Fruit fly (Drosophila melanogaster) whole organism, embryonic: Measurements from ENCODE around the gene CG14971.

Source experiments
- B-H2 ChIP-seq: fragments of 200-800 bp; sonication (Bioruptor generic); optimal IDR thresholded peaks from 2 replicates; lab custom pipeline; 2018; ENCODE audit warnings: missing biosample characterization, mild to moderate bottlenecking, missing genetic modification characterization
- Bgb ChIP-seq: fragments of 200-800 bp; sonication (Bioruptor generic); IDR thresholded peaks from 2 replicates; pipeline ENCODE4 v1.3.6; 2022; ENCODE audit warnings: missing biosample characterization, missing genetic modification characterization; ENCODE audit not compliant: partially characterized antibody
- CG10431 ChIP-seq: fragments of 200-800 bp; sonication (Bioruptor generic); optimal IDR thresholded peaks from 3 replicates; lab custom pipeline; 2018; ENCODE audit warnings: missing biosample characterization, mild to moderate bottlenecking, missing genetic modification characterization
- CG10565 ChIP-seq: fragments of 200-800 bp; sonication (Bioruptor generic); optimal IDR thresholded peaks from 3 replicates; lab custom pipeline; 2016; ENCODE audit warnings: missing biosample characterization, mild to moderate bottlenecking, missing genetic modification characterization
- CG13296 ChIP-seq: fragments of 200-800 bp; sonication (Bioruptor generic); optimal IDR thresholded peaks from 3 replicates; lab custom pipeline; 2018; ENCODE audit warnings: missing biosample characterization, mild to moderate bottlenecking, missing genetic modification characterization
- CG1647 ChIP-seq: fragments of 200-800 bp; sonication (Bioruptor generic); optimal IDR thresholded peaks from 3 replicates; lab custom pipeline; 2016; ENCODE audit warnings: missing biosample characterization, missing genetic modification characterization
- CG17385 ChIP-seq: fragments of 200-800 bp; sonication (Bioruptor generic); optimal IDR thresholded peaks from 3 replicates; lab custom pipeline; 2018; ENCODE audit warnings: missing biosample characterization, mild to moderate bottlenecking, missing genetic modification characterization
- CG4730 ChIP-seq: fragments of 200-800 bp; sonication (Bioruptor generic); IDR thresholded peaks from 2 replicates; pipeline ENCODE4 v1.3.6; 2022; ENCODE audit warnings: missing biosample characterization, missing genetic modification characterization
- CG6654 ChIP-seq: fragments of 200-800 bp; sonication (Bioruptor generic); optimal IDR thresholded peaks from 2 replicates; lab custom pipeline; 2017; ENCODE audit warnings: missing biosample characterization, mild to moderate bottlenecking, missing genetic modification characterization
- CG7745 ChIP-seq: fragments of 200-800 bp; sonication (Bioruptor generic); optimal IDR thresholded peaks from 2 replicates; lab custom pipeline; 2018; ENCODE audit warnings: missing biosample characterization, mild to moderate bottlenecking, missing genetic modification characterization, moderate library complexity
- CG8765 ChIP-seq: fragments of 200-800 bp; sonication (Bioruptor generic); IDR thresholded peaks from 2 replicates; pipeline ENCODE4 v1.3.6; 2022; ENCODE audit warnings: missing biosample characterization, missing genetic modification characterization
- CG9215 ChIP-seq: fragments of 200-800 bp; sonication (Bioruptor generic); IDR thresholded peaks from 2 replicates; pipeline ENCODE4 v1.3.6; 2022; ENCODE audit warnings: missing biosample characterization, missing genetic modification characterization
- CG9876 ChIP-seq: fragments of 200-800 bp; sonication (Bioruptor generic); optimal IDR thresholded peaks from 2 replicates; lab custom pipeline; 2016; ENCODE audit warnings: missing biosample characterization, missing genetic modification characterization
- Deaf1 ChIP-seq: fragments of 200-800 bp; optimal IDR thresholded peaks from 3 replicates; lab custom pipeline; 2019; ENCODE audit warnings: missing biosample characterization, mild to moderate bottlenecking, missing genetic modification characterization, moderate library complexity
- Doc2 ChIP-seq: fragments of 200-800 bp; sonication (Bioruptor generic); IDR thresholded peaks from 2 replicates; pipeline ENCODE4 v1.3.6; 2022; ENCODE audit warnings: missing biosample characterization, missing genetic modification characterization
- Ets65A ChIP-seq: fragments of 200-800 bp; sonication (Bioruptor generic); peaks from one replicate; lab custom pipeline; 2016; ENCODE audit warnings: missing biosample characterization, missing genetic modification characterization
- Fer3 ChIP-seq: fragments of 200-800 bp; sonication (Bioruptor generic); optimal IDR thresholded peaks from 2 replicates; lab custom pipeline; 2018; ENCODE audit warnings: missing biosample characterization, mild to moderate bottlenecking, missing genetic modification characterization, moderate library complexity
- Gsc ChIP-seq: fragments of 200-800 bp; sonication (Bioruptor generic); IDR thresholded peaks from 2 replicates; pipeline ENCODE4 v1.3.6; 2022; ENCODE audit warnings: missing biosample characterization, missing genetic modification characterization
- Hr51 ChIP-seq, 2 experiments: fragments of 200-800 bp; sonication (Bioruptor generic); optimal IDR thresholded peaks; 2 replicates in 1 of 2; 3 replicates in 1 of 2; lab custom pipeline; 2016 to 2018; ENCODE audit warnings: missing biosample characterization in 2 of 2, missing genetic modification characterization in 2 of 2, mild to moderate bottlenecking in 1 of 2, moderate library complexity in 1 of 2
- Jarid2 ChIP-seq: fragments of 200-800 bp; sonication (Bioruptor generic); optimal IDR thresholded peaks from 3 replicates; lab custom pipeline; 2017; ENCODE audit warnings: mild to moderate bottlenecking, missing biosample characterization, missing genetic modification reagents, missing genetic modification characterization
- Meics ChIP-seq: fragments of 200-800 bp; sonication (Bioruptor generic); optimal IDR thresholded peaks from 2 replicates; lab custom pipeline; 2017; ENCODE audit warnings: missing biosample characterization, mild to moderate bottlenecking, missing genetic modification characterization
- Mrtf ChIP-seq: fragments of 200-800 bp; sonication (Bioruptor generic); IDR thresholded peaks from 3 replicates; pipeline ENCODE4 v1.3.6; 2022; ENCODE audit warnings: missing biosample characterization, missing genetic modification characterization
- Myb ChIP-seq: fragments of 200-800 bp; sonication (Bioruptor generic); optimal IDR thresholded peaks from 2 replicates; lab custom pipeline; 2016; ENCODE audit warnings: missing biosample characterization, missing genetic modification characterization
- Rfx ChIP-seq: fragments of 200-800 bp; sonication (Bioruptor generic); IDR thresholded peaks from 2 replicates; pipeline ENCODE4 v1.3.6; 2022; ENCODE audit warnings: missing biosample characterization, missing genetic modification characterization
- Sox102F ChIP-seq: fragments of 200-800 bp; sonication (Bioruptor generic); optimal IDR thresholded peaks from 2 replicates; lab custom pipeline; 2018; ENCODE audit warnings: missing biosample characterization, mild to moderate bottlenecking, missing genetic modification characterization, moderate library complexity
- Taf1 ChIP-seq: fragments of 200-800 bp; sonication (Bioruptor generic); IDR thresholded peaks from 2 replicates; pipeline ENCODE4 v1.3.6; 2022; ENCODE audit warnings: missing biosample characterization, missing genetic modification characterization
- Trl ChIP-seq, 3 experiments: fragments of >200 bp in 2 of 3; fragments of 200-800 bp in 1 of 3; sonication (Bioruptor generic) in 1 of 3; optimal IDR thresholded peaks; 2 replicates in 1 of 3; 3 replicates in 2 of 3; lab custom pipeline; 2016 to 2017; ENCODE audit warnings: missing biosample characterization in 1 of 3, missing genetic modification characterization in 1 of 3
- Xrp1 ChIP-seq: fragments of 200-800 bp; sonication (Bioruptor generic); IDR thresholded peaks from 2 replicates; pipeline ENCODE4 v1.3.6; 2022; ENCODE audit warnings: missing biosample characterization, missing genetic modification characterization
- aop ChIP-seq: fragments of 200-800 bp; sonication (Bioruptor generic); IDR thresholded peaks from 2 replicates; pipeline ENCODE4 v1.3.6; 2022; ENCODE audit warnings: missing biosample characterization, missing genetic modification characterization
- bab2 ChIP-seq: fragments of 200-800 bp; sonication (Bioruptor generic); optimal IDR thresholded peaks from 2 replicates; lab custom pipeline; 2016; ENCODE audit warnings: missing biosample characterization, missing genetic modification characterization
- bbx ChIP-seq: fragments of 200-800 bp; sonication (Bioruptor generic); IDR thresholded peaks from 2 replicates; pipeline ENCODE4 v1.3.6; 2022; ENCODE audit warnings: missing biosample characterization, missing genetic modification characterization; ENCODE audit not compliant: partially characterized antibody
- cg ChIP-seq: fragments of 200-800 bp; sonication (Bioruptor generic); optimal IDR thresholded peaks from 3 replicates; lab custom pipeline; 2019; ENCODE audit warnings: missing biosample characterization, mild to moderate bottlenecking, missing genetic modification characterization, moderate library complexity
- chm ChIP-seq: fragments of 200-800 bp; sonication (Bioruptor generic); IDR thresholded peaks from 2 replicates; pipeline ENCODE4 v1.3.6; 2022; ENCODE audit warnings: missing biosample characterization, missing genetic modification characterization
- eve ChIP-seq, 2 experiments: fragments of >200 bp; optimal IDR thresholded peaks; 2 replicates each; lab custom pipeline; 2017; ENCODE audit warnings: missing biosample characterization in 2 of 2, missing genetic modification characterization in 2 of 2
- gt ChIP-seq: fragments of 200-800 bp; sonication (Bioruptor generic); IDR thresholded peaks from 2 replicates; pipeline ENCODE4 v1.3.6; 2022; ENCODE audit warnings: missing biosample characterization, missing genetic modification characterization
- her ChIP-seq: fragments of 200-800 bp; sonication (Bioruptor generic); optimal IDR thresholded peaks from 2 replicates; lab custom pipeline; 2016; ENCODE audit warnings: missing biosample characterization, missing genetic modification characterization
- insv ChIP-seq, 2 experiments: fragments of 200-800 bp; sonication (Bioruptor generic); optimal IDR thresholded peaks; 3 replicates each; lab custom pipeline; 2016 to 2018; ENCODE audit warnings: missing biosample characterization in 2 of 2, missing genetic modification characterization in 2 of 2
- maf-S ChIP-seq: fragments of 200-800 bp; sonication (Bioruptor generic); optimal IDR thresholded peaks from 2 replicates; lab custom pipeline; 2016; ENCODE audit warnings: missing biosample characterization, missing genetic modification characterization
- mirr ChIP-seq: fragments of 200-800 bp; sonication (Bioruptor generic); optimal IDR thresholded peaks from 3 replicates; lab custom pipeline; 2018; ENCODE audit warnings: missing biosample characterization, mild to moderate bottlenecking, missing genetic modification characterization
- oc ChIP-seq: fragments of 200-800 bp; sonication (Bioruptor generic); optimal IDR thresholded peaks from 2 replicates; lab custom pipeline; 2018; ENCODE audit warnings: missing biosample characterization, mild to moderate bottlenecking, missing genetic modification characterization, moderate library complexity
- psq ChIP-seq: fragments of 200-800 bp; sonication (Bioruptor generic); optimal IDR thresholded peaks from 2 replicates; lab custom pipeline; 2017; ENCODE audit warnings: missing biosample characterization, missing genetic modification characterization
- salm ChIP-seq: fragments of 200-800 bp; sonication (Bioruptor generic); optimal IDR thresholded peaks from 2 replicates; lab custom pipeline; 2018; ENCODE audit warnings: missing biosample characterization, mild to moderate bottlenecking, missing genetic modification characterization
- slp2 ChIP-seq: fragments of 200-800 bp; sonication (Bioruptor generic); optimal IDR thresholded peaks from 2 replicates; lab custom pipeline; 2016; ENCODE audit warnings: missing biosample characterization, missing genetic modification characterization
- sr ChIP-seq: fragments of 200-800 bp; sonication (Bioruptor generic); IDR thresholded peaks from 3 replicates; pipeline ENCODE4 v1.3.6; 2022; ENCODE audit warnings: missing biosample characterization, missing genetic modification characterization
- tap ChIP-seq: fragments of 200-800 bp; optimal IDR thresholded peaks from 3 replicates; lab custom pipeline; 2019; ENCODE audit warnings: missing biosample characterization, mild to moderate bottlenecking, missing genetic modification characterization, moderate library complexity
- tio ChIP-seq: fragments of 200-800 bp; sonication (Bioruptor generic); optimal IDR thresholded peaks from 2 replicates; lab custom pipeline; 2017; ENCODE audit warnings: missing biosample characterization, missing genetic modification characterization, inconsistent platforms
- unc-4 ChIP-seq: fragments of 200-800 bp; sonication (Bioruptor generic); IDR thresholded peaks from 2 replicates; pipeline ENCODE4 v1.3.6; 2022; ENCODE audit warnings: missing biosample characterization, missing genetic modification characterization; ENCODE audit not compliant: partially characterized antibody
- wdn ChIP-seq: fragments of 200-800 bp; sonication (Bioruptor generic); IDR thresholded peaks from 2 replicates; pipeline ENCODE4 v1.3.6; 2022; ENCODE audit warnings: missing biosample characterization, missing genetic modification characterization
- wor ChIP-seq: fragments of 200-800 bp; sonication (Bioruptor generic); IDR thresholded peaks from 2 replicates; pipeline ENCODE4 v1.3.6; 2022; ENCODE audit warnings: missing biosample characterization, missing genetic modification characterization

Gene CG14971

DNA sequence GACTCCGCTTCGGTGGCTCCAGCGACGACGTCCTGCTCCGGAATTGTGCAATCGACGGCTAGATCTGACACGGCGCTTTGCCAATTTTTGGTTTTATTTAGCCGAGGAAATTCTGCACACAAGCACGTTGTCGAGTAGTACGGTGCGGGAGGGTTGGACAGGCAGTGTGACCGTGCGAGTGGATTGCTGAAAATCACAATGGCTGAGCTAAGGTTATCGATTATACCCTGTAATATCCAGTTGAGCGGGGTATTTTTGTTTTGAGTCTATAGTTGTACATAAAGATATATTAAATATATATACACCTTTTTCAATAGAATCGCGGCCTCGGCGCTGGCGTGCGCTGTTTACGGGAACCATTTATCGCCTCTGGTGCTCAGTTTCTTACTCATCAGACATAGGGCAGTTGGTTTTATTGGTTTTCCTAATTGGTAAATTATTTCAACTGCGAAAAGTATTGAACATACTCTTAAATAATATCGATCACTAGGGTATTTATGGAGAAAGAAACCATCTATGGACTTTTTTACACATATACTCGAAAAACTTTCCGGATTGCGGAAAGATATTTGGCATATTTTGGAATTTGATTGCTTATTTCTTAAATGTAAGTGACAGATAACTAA lies 10.6 kb downstream of the CG14971 start, which contains the start of gene eIF5B (continued):
- 0 out of 2 replicates have a peak, but pooled peaks have one; percentile 22 for TF ChIP-seq unc-4 (GFP tag; lab: Robert Waterston, UW)
- TF ChIP-seq CG8765, result peak; percentile 71; the same call in 1 of the 2 replicates
- peak in 1 of 2 experiments; percentile 43 for TF ChIP-seq insv (GFP tag; optimal IDR thresholded peaks at IDR 0.05; lab: Kevin White, UChicago)
- TF ChIP-seq tap (tag; lab: Kevin White, UChicago), result peak; percentile 73
- TF ChIP-seq salm (tag; lab: Kevin White, UChicago), result peak; percentile 38
- TF ChIP-seq CG9215, result peak; percentile 87
- peak; percentile 43 for TF ChIP-seq slp2 (GFP tag; lab: Kevin White, UChicago)
- TF ChIP-seq chm (GFP tag; lab: Robert Waterston, UW), result peak; percentile 75
- peak; percentile 69 for TF ChIP-seq B-H2 (GFP tag; lab: Kevin White, UChicago)
- TF ChIP-seq Ets65A (GFP tag; lab: Kevin White, UChicago), result peak; percentile 92
- TF ChIP-seq CG7745, result no peak
- peak; percentile 14 for TF ChIP-seq Myb (GFP tag; lab: Kevin White, UChicago)
- peak; percentile 79 for TF ChIP-seq Sox102F
- TF ChIP-seq CG17385 (GFP tag; lab: Kevin White, UChicago), result peak; percentile 73
- no peak; the same call in 1 of the 2 replicates for TF ChIP-seq Bgb (GFP tag; lab: Robert Waterston, UW)
- TF ChIP-seq Taf1 (GFP tag; lab: Robert Waterston, UW), result peak; percentile 65
- TF ChIP-seq aop, result peak; percentile 63; the same call in 1 of the 2 replicates
- TF ChIP-seq wor, result peak; percentile 78
- peak; percentile 44 for TF ChIP-seq CG6654 (GFP tag; lab: Kevin White, UChicago)
- no peak for TF ChIP-seq bbx
- TF ChIP-seq CG9876 (GFP tag; lab: Kevin White, UChicago), result peak; percentile 6
- TF ChIP-seq CG10565 (GFP tag; lab: Kevin White, UChicago), result no peak
- peak; percentile 18 for TF ChIP-seq CG1647 (GFP tag; lab: Kevin White, UChicago)
- 0 out of 2 replicates have a peak, but pooled peaks have one; percentile 31 for TF ChIP-seq Doc2 (GFP tag; lab: Robert Waterston, UW)
- peak; percentile 64; the same call in 1 of the 2 replicates for TF ChIP-seq CG4730 (GFP tag; lab: Robert Waterston, UW)
- peak; percentile 58 for TF ChIP-seq CG13296 (GFP tag; lab: Kevin White, UChicago)
- TF ChIP-seq sr, result 0 out of 3 replicates have a peak, but pooled peaks have one; percentile 31
- TF ChIP-seq Rfx (GFP tag; lab: Robert Waterston, UW), result peak; percentile 89
- peak; percentile 18 for TF ChIP-seq maf-S (GFP tag; lab: Kevin White, UChicago)
- TF ChIP-seq Gsc, result peak; percentile 46
- peak; percentile 50 for TF ChIP-seq bab2 (GFP tag; lab: Kevin White, UChicago)
- TF ChIP-seq Mrtf (GFP tag; lab: Robert Waterston, UW), result peak; percentile 77
- TF ChIP-seq Trl (optimal IDR thresholded peaks at IDR 0.05; lab: Kevin White, UChicago), result no peak
- peak; percentile 12 for TF ChIP-seq Trl (GFP tag; optimal IDR thresholded peaks at IDR 0.05; lab: Kevin White, UChicago)
- 0 out of 2 replicates have a peak, but pooled peaks have one; percentile 44 for TF ChIP-seq gt (GFP tag; lab: Robert Waterston, UW)
- TF ChIP-seq eve (GFP tag; optimal IDR thresholded peaks at IDR 0.05; lab: Kevin White, UChicago), result no peak
- TF ChIP-seq Fer3 (tag; lab: Kevin White, UChicago), result peak; percentile 61
- peak; percentile 79 for TF ChIP-seq wdn (GFP tag; lab: Robert Waterston, UW)
- TF ChIP-seq Hr51 (GFP tag; optimal IDR thresholded peaks at IDR 0.05; lab: Kevin White, UChicago), result peak; percentile 56 to 77
- peak; percentile 87 for TF ChIP-seq Xrp1
- no peak for TF ChIP-seq CG10431 (GFP tag; lab: Kevin White, UChicago)
- TF ChIP-seq tio (GFP tag; lab: Kevin White, UChicago), result peak; percentile 87
- TF ChIP-seq her, result no peak
- no peak for TF ChIP-seq oc (tag; lab: Kevin White, UChicago)
- TF ChIP-seq Jarid2, result peak; percentile 30
- TF ChIP-seq mirr, result peak; percentile 50
- TF ChIP-seq Meics, result peak; percentile 69
- TF ChIP-seq psq, result peak; percentile 60
- TF ChIP-seq Deaf1 (tag; lab: Kevin White, UChicago), result no peak
- TF ChIP-seq cg (GFP tag; lab: Kevin White, UChicago), result no peak
